Fruit fly (Drosophila melanogaster) whole organism, embryonic: ENCODE results near the gene CG31287.

Experiments
- Lim3 ChIP-seq: fragments of 200-800 bp; sonication (Bioruptor generic); IDR thresholded peaks from 2 replicates; pipeline ENCODE4 v1.3.6; 2022; ENCODE audit warnings: missing biosample characterization, missing genetic modification characterization
- Max ChIP-seq: fragments of 200-800 bp; sonication (Bioruptor generic); optimal IDR thresholded peaks from 2 replicates; lab custom pipeline; 2016; ENCODE audit warnings: missing biosample characterization, mild to moderate bottlenecking, missing genetic modification characterization
- insv ChIP-seq, 2 experiments: fragments of 200-800 bp; sonication (Bioruptor generic); optimal IDR thresholded peaks; 3 replicates each; lab custom pipeline; 2016 to 2018; ENCODE audit warnings: missing biosample characterization in 2 of 2, missing genetic modification characterization in 2 of 2
- slou ChIP-seq: fragments of 200-800 bp; sonication (Bioruptor generic); optimal IDR thresholded peaks from 3 replicates; lab custom pipeline; 2016; ENCODE audit warnings: missing biosample characterization, missing genetic modification characterization
- tup ChIP-seq: fragments of 200-800 bp; sonication (Bioruptor generic); optimal IDR thresholded peaks from 2 replicates; lab custom pipeline; 2016; ENCODE audit warnings: missing biosample characterization, mild to moderate bottlenecking, missing genetic modification characterization, moderate library complexity

DNA sequence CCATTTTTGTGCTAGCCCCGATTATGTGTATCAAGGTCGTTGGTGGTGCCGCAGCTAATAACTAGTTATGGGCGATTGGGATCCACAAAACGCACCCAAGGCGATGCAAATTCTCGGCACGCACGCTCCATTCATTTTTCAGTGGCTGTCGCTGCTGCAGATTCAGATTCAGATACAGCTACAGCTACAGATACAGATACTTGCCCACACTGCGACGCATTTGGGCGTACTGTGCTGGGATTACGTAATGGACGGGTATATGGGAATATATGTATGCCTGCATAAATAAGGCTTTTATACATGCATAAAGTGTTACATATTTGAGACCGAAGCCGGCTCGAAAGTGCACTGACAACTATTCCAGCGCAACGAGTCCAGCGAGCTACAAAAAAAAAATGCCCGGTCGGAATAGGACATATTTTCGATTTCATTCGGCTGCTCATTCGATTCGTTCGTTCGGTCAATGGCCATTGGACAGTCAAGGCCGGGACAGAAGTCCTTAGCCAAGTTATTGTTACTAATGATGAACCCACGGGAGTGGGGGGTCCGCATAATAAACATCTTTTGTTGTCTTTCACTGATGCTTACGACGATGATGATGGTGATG, 20.8 kb upstream of the CG31287 start:
- TF ChIP-seq tup (GFP tag; lab: Kevin White, UChicago) (no peak), slou (GFP tag; lab: Kevin White, UChicago) (no peak), Max (no peak), Lim3 (no peak), insv (GFP tag; optimal IDR thresholded peaks at IDR 0.05; lab: Kevin White, UChicago) (no peak)
